Worm (Caenorhabditis elegans): Measurements from ENCODE around the gene hsp-4.

Gene hsp-4

ce11 chrII:7392052-7392694 lies 39.7 kb upstream of the hsp-4 start (continued):
- 0 out of 2 replicates have a peak, but pooled peaks have one; percentile 46 for TF ChIP-seq nfyb-1 (GFP tag; IDR thresholded peaks at IDR 0.05)
- TF ChIP-seq lin-26 (GFP tag; IDR thresholded peaks at IDR 0.05) = no peak
- TF ChIP-seq B0336.3 (GFP tag; IDR thresholded peaks at IDR 0.05) = peak; percentile 65; the same call in 1 of the 2 replicates
- peak; percentile 64; the same call in 1 of the 2 replicates for TF ChIP-seq hmg-1.2 (GFP tag; IDR thresholded peaks at IDR 0.05)
- no peak for TF ChIP-seq ceh-40 (GFP tag; IDR thresholded peaks at IDR 0.05)

- TF ChIP-seq lin-26 (GFP tag; IDR thresholded peaks at IDR 0.05) (0 out of 2 replicates have a peak, but pooled peaks have one; percentile 44), nhr-179 (tag; optimal IDR thresholded peaks at IDR 0.05) (no peak), rec-8 (tag; optimal IDR thresholded peaks at IDR 0.05) (no peak)
Observed at ce11 chrII:7390335-7390734, 37.9 kb upstream of the hsp-4 start.

- no peak for TF ChIP-seq snpc-1.3 (tag; optimal IDR thresholded peaks at IDR 0.05; ENCODE audit: insufficient read depth)
Observed at ce11 chrII:7385442-7385841, 33.0 kb upstream of the hsp-4 start, which contains the start of gene sre-3. Gene sre-3 (plus strand): TSS chrII:7385742.

ce11 chrII:7381947-7382346 lies 29.5 kb upstream of the hsp-4 start:
- TF ChIP-seq egl-18 (GFP tag; IDR thresholded peaks at IDR 0.05) (no peak), nhr-80 (tag; optimal IDR thresholded peaks at IDR 0.05) (peak; percentile 68), unc-62 (GFP tag; optimal IDR thresholded peaks at IDR 0.05) (peak; percentile 33), sea-2 (GFP tag; IDR thresholded peaks at IDR 0.05) (no peak), dox-1 (GFP tag; IDR thresholded peaks at IDR 0.05) (no peak), fkh-3 (tag; optimal IDR thresholded peaks at IDR 0.05) (no peak), dpl-1 (GFP tag; optimal IDR thresholded peaks at IDR 0.05) (no peak), pbrm-1 (GFP tag; IDR thresholded peaks at IDR 0.05) (no peak)

- TF ChIP-seq ceh-58 (GFP tag; IDR thresholded peaks at IDR 0.05) (no peak), tbx-9 (tag; optimal IDR thresholded peaks at IDR 0.05; ENCODE audit: borderline replicate concordance) (no peak), K11D2.4 (GFP tag; IDR thresholded peaks at IDR 0.05) (no peak), F52B5.7 (tag; optimal IDR thresholded peaks at IDR 0.05) (no peak), die-1 (tag; optimal IDR thresholded peaks at IDR 0.05) (no peak), attf-3 (GFP tag; conservative IDR thresholded peaks at IDR 0.05) (no peak), unc-62 (GFP tag; optimal IDR thresholded peaks at IDR 0.05) (no peak), attf-5 (GFP tag; optimal IDR thresholded peaks at IDR 0.05) (no peak), ZK185.1 (tag; optimal IDR thresholded peaks at IDR 0.05; ENCODE audit: poor library complexity, severe bottlenecking) (no peak), hsf-1 (GFP tag; IDR thresholded peaks at IDR 0.05) (no peak), hlh-26 (GFP tag; conservative IDR thresholded peaks at IDR 0.05) (no peak), cebp-2 (GFP tag; IDR thresholded peaks at IDR 0.05) (no peak), ekl-4 (GFP tag; IDR thresholded peaks at IDR 0.05) (no peak)
Observed at ce11 chrII:7381142-7381611, 28.7 kb upstream of the hsp-4 start, which contains the start of gene C07D10.5. Gene C07D10.5 (plus strand): TSS chrII:7381561.

ce11 chrII:7379021-7379420 lies 26.6 kb upstream of the hsp-4 start, which contains the start of gene C07D10.6:
Gene C07D10.6 (plus strand): TSS chrII:7379321.
- TF ChIP-seq ceh-91 (GFP tag; IDR thresholded peaks at IDR 0.05) = no peak
- TF ChIP-seq attf-3 (GFP tag; conservative IDR thresholded peaks at IDR 0.05) = no peak
- no peak for TF ChIP-seq ztf-26 (tag; optimal IDR thresholded peaks at IDR 0.05)

Measured in whole organism, young adult.